Worm (Caenorhabditis elegans) whole organism, young adult: ENCODE results near the gene C42C1.9.

Experiments
- B0019.2 ChIP-seq: fragments of 200-800 bp; sonication (Bioruptor generic); conservative IDR thresholded peaks from 2 replicates; pipeline ENCODE4 v1.3.6; 2022; ENCODE audit warnings: missing genetic modification reagents, missing genetic modification characterization, missing compliant biosample characterization
- B0261.1 ChIP-seq: sonication (generic microtip); optimal IDR thresholded peaks from 2 replicates; lab custom pipeline; 2016; ENCODE audit warnings: mild to moderate bottlenecking, missing genetic modification characterization, moderate library complexity, missing compliant biosample characterization
- D2030.7 ChIP-seq: fragments of 200-800 bp; sonication (Bioruptor generic); IDR thresholded peaks from 2 replicates; pipeline ENCODE4 v1.3.6; 2022; ENCODE audit warnings: missing genetic modification reagents, missing genetic modification characterization, missing compliant biosample characterization
- F23B12.7 ChIP-seq: sonication (generic microtip); optimal IDR thresholded peaks from 2 replicates; lab custom pipeline; 2017; ENCODE audit warnings: missing genetic modification characterization, mild to moderate bottlenecking, missing compliant biosample characterization, antibody characterized with exemption, moderate library complexity; ENCODE audit not compliant: insufficient read depth
- F39B2.1 ChIP-seq: fragments of 200-800 bp; sonication (Bioruptor generic); IDR thresholded peaks from 2 replicates; pipeline ENCODE4 v1.3.6; 2022; ENCODE audit warnings: missing genetic modification reagents, missing genetic modification characterization, missing compliant biosample characterization
- Y67H2A.10 ChIP-seq: fragments of 200-800 bp; sonication (Bioruptor generic); conservative IDR thresholded peaks from 2 replicates; pipeline ENCODE4 v1.3.6; 2022; ENCODE audit warnings: missing genetic modification reagents, missing genetic modification characterization, missing compliant biosample characterization
- Y79H2A.3 ChIP-seq: fragments of 200-800 bp; sonication (Bioruptor generic); conservative IDR thresholded peaks from 2 replicates; pipeline ENCODE4 v1.3.6; 2022; ENCODE audit warnings: missing genetic modification reagents, missing genetic modification characterization, missing compliant biosample characterization
- attf-5 ChIP-seq: fragments of 200-800 bp; sonication (Bioruptor generic); optimal IDR thresholded peaks from 2 replicates; lab custom pipeline; 2018; ENCODE audit warnings: mild to moderate bottlenecking, missing genetic modification characterization, missing compliant biosample characterization
- cebp-1 ChIP-seq, 2 experiments: fragments of 200-800 bp in 1 of 2; sonication (Bioruptor generic) in 1 of 2; sonication (generic microtip) in 1 of 2; IDR thresholded peaks in 1 of 2; optimal IDR thresholded peaks in 1 of 2; 2 replicates each; pipeline versions ENCODE4 v1.3.6 to Lab custom; 2017 to 2022; ENCODE audit warnings: missing compliant biosample characterization in 2 of 2, missing genetic modification characterization in 2 of 2, mild to moderate bottlenecking in 1 of 2, missing genetic modification reagents in 1 of 2, moderate library complexity in 1 of 2
- cebp-2 ChIP-seq: fragments of 200-800 bp; sonication (Bioruptor generic); IDR thresholded peaks from 2 replicates; pipeline ENCODE4 v1.3.6; 2022; ENCODE audit warnings: missing genetic modification characterization, missing compliant biosample characterization
- dox-1 ChIP-seq: fragments of 200-800 bp; sonication (Bioruptor generic); IDR thresholded peaks from 2 replicates; pipeline ENCODE4 v1.3.6; 2022; ENCODE audit warnings: missing genetic modification reagents, missing genetic modification characterization, missing compliant biosample characterization
- dpl-1 ChIP-seq: fragments of 150-350 bp; optimal IDR thresholded peaks from 2 replicates; lab custom pipeline; 2014; ENCODE audit warnings: missing biosample characterization, missing genetic modification reagents, missing genetic modification characterization
- efl-1 ChIP-seq: fragments of 150-350 bp; optimal IDR thresholded peaks from 2 replicates; lab custom pipeline; 2014; ENCODE audit warnings: missing biosample characterization, missing genetic modification reagents, missing genetic modification characterization
- ekl-4 ChIP-seq: fragments of 200-800 bp; sonication (Bioruptor generic); IDR thresholded peaks from 2 replicates; pipeline ENCODE4 v1.3.6; 2022; ENCODE audit warnings: missing genetic modification reagents, missing genetic modification characterization, missing compliant biosample characterization
- hmg-1.2 ChIP-seq: fragments of 200-800 bp; sonication (Bioruptor generic); IDR thresholded peaks from 2 replicates; pipeline ENCODE4 v1.3.6; 2022; ENCODE audit warnings: missing genetic modification reagents, missing genetic modification characterization, missing compliant biosample characterization
- let-526 ChIP-seq: fragments of 200-800 bp; sonication (Bioruptor generic); IDR thresholded peaks from 2 replicates; pipeline ENCODE4 v1.3.6; 2022; ENCODE audit warnings: missing genetic modification reagents, missing genetic modification characterization, missing compliant biosample characterization
- let-607 ChIP-seq, 2 experiments: fragments of 200-800 bp in 1 of 2; sonication (Bioruptor generic) in 1 of 2; sonication (generic microtip) in 1 of 2; optimal IDR thresholded peaks; 2 replicates each; lab custom pipeline; 2016 to 2018; ENCODE audit warnings: mild to moderate bottlenecking in 2 of 2, missing compliant biosample characterization in 2 of 2, missing genetic modification characterization in 2 of 2, moderate library complexity in 2 of 2, missing genotype in 1 of 2
- lin-35 ChIP-seq, 3 experiments: fragments of 150-350 bp in 2 of 3; sonication (generic microtip) in 1 of 3; optimal IDR thresholded peaks; 2 replicates each; lab custom pipeline; 2014 to 2018; ENCODE audit warnings: missing biosample characterization in 3 of 3, missing genetic modification characterization in 3 of 3, missing genetic modification reagents in 3 of 3
- lin-54 ChIP-seq: fragments of 200-800 bp; sonication (Bioruptor generic); optimal IDR thresholded peaks from 2 replicates; lab custom pipeline; 2018; ENCODE audit warnings: mild to moderate bottlenecking, missing genetic modification characterization, missing compliant biosample characterization
- lsl-1 ChIP-seq: fragments of 200-800 bp; sonication (Bioruptor generic); optimal IDR thresholded peaks from 2 replicates; lab custom pipeline; 2018; ENCODE audit warnings: mild to moderate bottlenecking, missing genetic modification characterization, moderate library complexity, missing compliant biosample characterization
- madf-3 ChIP-seq: fragments of 200-800 bp; sonication (Bioruptor generic); IDR thresholded peaks from 2 replicates; pipeline ENCODE4 v1.3.6; 2022; ENCODE audit warnings: missing genetic modification reagents, missing genetic modification characterization, missing compliant biosample characterization
- madf-6 ChIP-seq: fragments of 200-800 bp; sonication (Bioruptor generic); IDR thresholded peaks from 2 replicates; pipeline ENCODE4 v1.3.6; 2022; ENCODE audit warnings: missing genetic modification reagents, missing genetic modification characterization, missing compliant biosample characterization
- mcd-1 ChIP-seq: fragments of 200-800 bp; sonication (Bioruptor generic); IDR thresholded peaks from 2 replicates; pipeline ENCODE4 v1.3.6; 2022; ENCODE audit warnings: missing genetic modification reagents, missing genetic modification characterization, missing compliant biosample characterization
- mes-4 ChIP-seq: sonication (generic microtip); optimal IDR thresholded peaks from 2 replicates; lab custom pipeline; 2016; ENCODE audit warnings: missing genotype, missing genetic modification characterization, missing compliant biosample characterization
- nfyb-1 ChIP-seq: fragments of 200-800 bp; sonication (Bioruptor generic); IDR thresholded peaks from 2 replicates; pipeline ENCODE4 v1.3.6; 2022; ENCODE audit warnings: missing genetic modification reagents, missing genetic modification characterization, missing compliant biosample characterization
- nhr-80 ChIP-seq: sonication (generic microtip); optimal IDR thresholded peaks from 2 replicates; lab custom pipeline; 2016; ENCODE audit warnings: missing genetic modification characterization, missing compliant biosample characterization
- snpc-4 ChIP-seq, 5 experiments: fragments of 150-350 bp in 1 of 5; sonication (generic microtip) in 4 of 5; optimal IDR thresholded peaks; 2 replicates each; lab custom pipeline; 2014 to 2018; ENCODE audit warnings: missing genetic modification characterization in 5 of 5, missing biosample characterization in 3 of 5, antibody characterized with exemption in 2 of 5, mild to moderate bottlenecking in 2 of 5, missing compliant biosample characterization in 2 of 5, missing genotype in 2 of 5, moderate library complexity in 2 of 5, missing genetic modification reagents in 1 of 5
- sptf-2 ChIP-seq: fragments of 200-800 bp; sonication (Bioruptor generic); optimal IDR thresholded peaks from 2 replicates; lab custom pipeline; 2018; ENCODE audit warnings: mild to moderate bottlenecking, missing genetic modification characterization, missing compliant biosample characterization
- zfh-2 ChIP-seq: fragments of 200-800 bp; sonication (Bioruptor generic); conservative IDR thresholded peaks from 2 replicates; pipeline ENCODE4 v1.3.6; 2022; ENCODE audit warnings: missing genetic modification reagents, missing genetic modification characterization, missing compliant biosample characterization
- ztf-26 ChIP-seq: sonication (generic microtip); optimal IDR thresholded peaks from 2 replicates; lab custom pipeline; 2017; ENCODE audit warnings: missing genetic modification characterization, missing compliant biosample characterization

The C42C1.9 gene

DNA sequence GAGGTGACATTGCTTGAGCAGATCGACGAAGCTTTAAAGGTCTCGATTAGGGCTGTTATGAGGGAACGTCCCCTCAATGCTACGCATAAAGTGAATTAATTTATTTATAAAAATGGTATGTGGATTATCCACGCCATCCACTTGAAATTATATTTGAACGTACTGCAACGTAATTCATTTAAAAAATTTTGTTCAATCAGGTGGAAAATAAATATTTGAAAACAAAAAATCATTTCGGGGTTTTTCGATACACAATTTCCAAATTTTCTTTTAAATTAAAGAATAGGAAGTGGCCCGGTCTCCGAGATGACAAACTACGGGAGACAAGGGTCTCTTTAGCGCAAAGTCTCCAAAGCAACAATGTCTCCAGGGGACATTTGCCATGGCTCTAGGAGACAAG is 22.3 kb downstream of the C42C1.9 start, which contains the start of gene oac-58:
TSS of gene oac-58 (minus strand) at position 101 of the 400 bp plus-strand sequence.
- TF ChIP-seq madf-3 (no peak), mcd-1 (GFP tag; lab: Robert Waterston, UW) (no peak), mes-4 (tag; lab: Kevin White, UChicago) (no peak), nhr-80 (no peak), let-607 (tag; optimal IDR thresholded peaks at IDR 0.05; lab: Kevin White, UChicago) (no peak), B0261.1 (no peak)

DNA sequence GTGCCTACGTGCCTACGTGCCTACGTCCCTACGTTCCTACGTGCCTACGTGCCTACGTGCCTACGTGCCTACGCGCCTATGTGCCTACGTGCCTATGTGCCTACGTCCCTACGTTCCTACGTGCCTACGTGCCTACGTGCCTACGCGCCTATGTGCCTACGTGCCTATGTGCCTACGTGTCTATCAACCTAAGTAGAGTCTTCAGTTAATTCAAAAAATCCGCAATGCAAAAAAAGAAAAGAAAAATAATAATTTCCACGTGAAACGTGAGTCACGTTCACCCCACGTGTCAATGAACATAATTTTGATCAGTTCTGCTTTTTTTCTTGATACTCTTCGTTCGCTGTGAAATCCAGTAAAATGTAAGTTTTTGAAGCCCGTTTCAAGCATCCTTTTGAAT is 37.7 kb downstream of the C42C1.9 start, which contains the start of gene F19B6.3:
TSS of gene F19B6.3 (plus strand) at position 301 of the 400 bp plus-strand sequence.
- 0 out of 2 replicates have a peak, but pooled peaks have one; percentile 10 for TF ChIP-seq F39B2.1 (GFP tag; lab: Robert Waterston, UW)

DNA sequence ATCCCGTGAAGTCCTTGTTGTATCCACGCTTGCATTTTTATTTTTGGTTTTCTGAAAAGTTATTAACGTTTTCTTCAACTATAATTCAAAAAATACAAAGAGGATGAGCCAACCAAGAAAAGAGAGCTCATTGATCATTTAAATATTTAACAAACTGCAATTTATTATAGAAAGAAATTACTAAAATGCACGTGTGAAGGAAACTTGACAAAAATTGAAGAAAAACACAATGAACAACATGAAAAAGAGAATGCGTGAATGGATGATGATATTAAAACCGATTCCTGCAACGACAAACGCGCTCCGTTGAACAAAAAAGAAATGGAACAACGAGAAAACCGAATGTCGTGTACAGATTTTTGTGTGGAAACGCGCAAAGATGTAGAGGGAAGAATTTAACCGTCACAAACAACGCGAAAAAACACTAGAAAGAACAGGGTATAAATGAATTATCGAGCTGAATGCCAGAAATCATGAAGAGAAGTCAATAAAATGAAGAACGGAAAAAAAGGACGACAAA is 41.7 kb downstream of the C42C1.9 start, which contains the start of gene ufd-1:
TSS of gene ufd-1 (minus strand) at position 51 of the 520 bp plus-strand sequence.
- peak; percentile 7 for TF ChIP-seq lsl-1 (GFP tag; lab: Kevin White, UChicago)
- TF ChIP-seq F23B12.7 (tag; lab: Kevin White, UChicago), result peak; percentile 20
- TF ChIP-seq attf-5 (GFP tag; lab: Kevin White, UChicago), result peak; percentile 3
- TF ChIP-seq cebp-1 (GFP tag; IDR thresholded peaks at IDR 0.05; lab: Robert Waterston, UW), result no peak
- peak; percentile 24 for TF ChIP-seq cebp-1 (tag; optimal IDR thresholded peaks at IDR 0.05; lab: Kevin White, UChicago)
- TF ChIP-seq F39B2.1 (GFP tag; lab: Robert Waterston, UW), result no peak
- no peak for TF ChIP-seq zfh-2
- peak; percentile 2 for TF ChIP-seq lin-54 (GFP tag; lab: Kevin White, UChicago)
- TF ChIP-seq sptf-2 (GFP tag; lab: Kevin White, UChicago), result no peak
- 0 out of 2 replicates have a peak, but pooled peaks have one; percentile 19 for TF ChIP-seq Y79H2A.3
- TF ChIP-seq snpc-4 (GFP tag; optimal IDR thresholded peaks at IDR 0.05; lab: Kevin White, UChicago), result no peak
- TF ChIP-seq snpc-4 (tag; optimal IDR thresholded peaks at IDR 0.05; lab: Kevin White, UChicago), result peak in 1 of 4 experiments; percentile 30

DNA sequence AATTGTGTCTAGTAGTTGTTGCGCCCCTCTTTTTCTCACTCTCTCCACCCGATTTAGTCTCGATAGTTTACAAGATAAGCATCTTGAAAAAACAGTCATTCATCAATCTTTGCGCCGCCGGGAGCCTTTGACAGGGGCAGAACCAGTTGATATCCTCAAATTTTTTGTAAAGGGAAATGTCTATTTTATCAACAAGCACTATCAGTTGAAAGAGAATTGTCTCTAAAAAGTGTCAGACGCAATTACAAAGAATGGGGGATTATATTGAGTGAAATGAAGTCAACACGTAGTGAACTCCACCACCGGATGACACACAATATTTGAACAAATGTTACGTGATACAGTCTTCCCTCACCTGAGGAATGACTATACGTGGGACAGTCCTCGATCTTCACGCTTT is 44.9 kb downstream of the C42C1.9 start:
- TF ChIP-seq Y67H2A.10 (GFP tag; lab: Robert Waterston, UW), result no peak
- peak; percentile 29; the same call in 1 of the 2 replicates for TF ChIP-seq dox-1 (GFP tag; lab: Robert Waterston, UW)
- peak; percentile 73 for TF ChIP-seq nhr-80
- TF ChIP-seq hmg-1.2 (GFP tag; lab: Robert Waterston, UW), result 0 out of 2 replicates have a peak, but pooled peaks have one; percentile 4
- 0 out of 2 replicates have a peak, but pooled peaks have one; percentile 1 for TF ChIP-seq madf-6 (GFP tag; lab: Robert Waterston, UW)

DNA sequence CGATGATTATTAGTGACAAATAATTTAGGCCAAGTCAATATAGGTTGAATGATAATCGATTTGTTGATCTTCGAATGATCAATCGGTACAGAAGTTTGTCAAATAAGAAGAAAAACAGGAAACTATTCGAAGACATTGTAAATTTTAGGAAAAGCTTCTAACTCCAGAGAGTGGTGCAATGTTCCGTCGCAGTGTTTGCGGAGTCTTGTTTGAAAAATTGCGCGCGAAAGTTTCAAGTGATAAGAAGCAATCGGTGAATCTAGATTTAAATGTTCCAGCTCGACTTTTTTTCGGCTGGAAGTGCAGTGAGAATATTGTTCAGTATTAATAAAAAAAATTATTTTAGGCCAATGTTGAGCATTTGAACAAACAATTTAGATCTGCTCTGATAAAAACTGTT is 45.5 kb downstream of the C42C1.9 start:
- TF ChIP-seq let-526, result no peak
- 0 out of 2 replicates have a peak, but pooled peaks have one; percentile 18 for TF ChIP-seq B0019.2 (GFP tag; lab: Robert Waterston, UW)
- peak in 1 of 3 experiments; percentile 25 for TF ChIP-seq lin-35 (GFP tag; optimal IDR thresholded peaks at IDR 0.05; lab: Kevin White, UChicago)
- TF ChIP-seq lin-54 (GFP tag; lab: Kevin White, UChicago), result peak; percentile 26
- peak; percentile 37 for TF ChIP-seq efl-1 (GFP tag; lab: Kevin White, UChicago)

DNA sequence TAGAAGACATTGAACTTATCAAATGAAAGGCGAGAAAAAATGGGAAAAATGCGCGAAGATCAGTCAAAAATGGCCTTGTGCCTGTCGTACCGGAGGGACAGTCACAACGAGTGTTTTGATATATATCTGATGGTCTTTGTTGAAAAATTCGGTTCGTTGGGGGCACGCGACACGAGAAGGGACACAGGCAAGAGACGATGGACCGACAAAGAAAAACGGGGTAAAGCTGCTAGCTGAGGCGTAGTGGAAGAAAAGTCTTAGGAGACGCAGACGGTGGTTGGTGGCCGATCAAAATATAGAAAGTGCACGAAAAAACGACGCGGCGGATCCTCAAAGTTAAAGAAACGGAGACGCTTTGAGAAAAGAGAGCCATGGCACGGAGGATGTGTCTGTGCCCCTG is 46.0 kb downstream of the C42C1.9 start:
- TF ChIP-seq nfyb-1 (GFP tag; lab: Robert Waterston, UW), result 0 out of 2 replicates have a peak, but pooled peaks have one; percentile 29
- TF ChIP-seq cebp-1 (GFP tag; IDR thresholded peaks at IDR 0.05; lab: Robert Waterston, UW), result no peak
- TF ChIP-seq cebp-1 (tag; optimal IDR thresholded peaks at IDR 0.05; lab: Kevin White, UChicago), result peak; percentile 41
- peak; percentile 25 for TF ChIP-seq nhr-80
- TF ChIP-seq ztf-26, result no peak
- TF ChIP-seq cebp-2 (GFP tag; lab: Robert Waterston, UW), result peak; percentile 80; the same call in 1 of the 2 replicates
- TF ChIP-seq hmg-1.2 (GFP tag; lab: Robert Waterston, UW), result peak; percentile 18; the same call in 1 of the 2 replicates
- TF ChIP-seq dpl-1 (GFP tag; lab: Kevin White, UChicago), result no peak
- peak; percentile 74 for TF ChIP-seq zfh-2
- 0 out of 2 replicates have a peak, but pooled peaks have one; percentile 22 for TF ChIP-seq D2030.7 (GFP tag; lab: Robert Waterston, UW)
- no peak for TF ChIP-seq ekl-4
- peak; percentile 10 for TF ChIP-seq attf-5 (GFP tag; lab: Kevin White, UChicago)
- TF ChIP-seq, all 124 proteins: peak for 8
